Worm (Caenorhabditis elegans): ENCODE data around the gene hmit-1.3.

ce11 chrIII:3468384-3468783 is 51.0 kb downstream of the hmit-1.3 start:
- no peak for TF ChIP-seq him-1 (tag; optimal IDR thresholded peaks at IDR 0.05)
- no peak for TF ChIP-seq dao-5 (tag; optimal IDR thresholded peaks at IDR 0.05)
- TF ChIP-seq W03F9.2 (tag; optimal IDR thresholded peaks at IDR 0.05) = no peak

Measured in whole organism, L4/young adult.